Fruit fly (Drosophila melanogaster): ENCODE data around the gene CG7130.

The CG7130 gene

dm6 chr3L:22071687-22072394, 3.7 kb downstream of the CG7130 start, which contains the start of gene CG7139 (continued):
- TF ChIP-seq CG8290 (GFP tag; optimal IDR thresholded peaks at IDR 0.05) (peak; percentile 50), CG8290 (tag; optimal IDR thresholded peaks at IDR 0.05) (peak; percentile 54 to 69), zen2 (GFP tag; IDR thresholded peaks at IDR 0.05; ENCODE audit: partially characterized antibody) (peak; percentile 56), Dref (GFP tag; IDR thresholded peaks at IDR 0.05) (peak; percentile 75), ato (GFP tag; IDR thresholded peaks at IDR 0.05; ENCODE audit: partially characterized antibody) (0 out of 2 replicates have a peak, but pooled peaks have one; percentile 43), CG18619 (GFP tag; optimal IDR thresholded peaks at IDR 0.05) (peak; percentile 1), CG2116 (GFP tag; optimal IDR thresholded peaks at IDR 0.05) (peak; percentile 72), D19A (tag; optimal IDR thresholded peaks at IDR 0.05) (peak; percentile 58), CG15073 (GFP tag; optimal IDR thresholded peaks at IDR 0.05) (peak; percentile 73), CG42726 (GFP tag; IDR thresholded peaks at IDR 0.05; ENCODE audit: partially characterized antibody) (peak; percentile 14; the same call in 1 of the 2 replicates), CG15514 (GFP tag; optimal IDR thresholded peaks at IDR 0.05) (peak; percentile 37), CG17829 (tag; optimal IDR thresholded peaks at IDR 0.05) (peak; percentile 26), Pdp1 (GFP tag; optimal IDR thresholded peaks at IDR 0.05) (peak in 1 of 2 experiments; percentile 28), CG2120 (GFP tag; optimal IDR thresholded peaks at IDR 0.05) (peak; percentile 12), CG34422 (GFP tag; IDR thresholded peaks at IDR 0.05) (peak; percentile 42; the same call in 1 of the 3 replicates), MESR4 (GFP tag; optimal IDR thresholded peaks at IDR 0.05) (peak; percentile 97), CG2889 (GFP tag; IDR thresholded peaks at IDR 0.05) (no peak), nmo (GFP tag; optimal IDR thresholded peaks at IDR 0.05) (peak; percentile 22), CG9817 (tag; optimal IDR thresholded peaks at IDR 0.05) (peak; percentile 1), CG6654 (GFP tag; optimal IDR thresholded peaks at IDR 0.05) (no peak), sna (GFP tag; IDR thresholded peaks at IDR 0.05; ENCODE audit: partially characterized antibody) (peak; percentile 71), vnd (GFP tag; IDR thresholded peaks at IDR 0.05; ENCODE audit: partially characterized antibody) (peak; percentile 62; the same call in 1 of the 3 replicates), CG13894 (tag; optimal IDR thresholded peaks at IDR 0.05) (peak; percentile 26), CG15696 (tag; optimal IDR thresholded peaks at IDR 0.05) (no peak), CG10366 (GFP tag; IDR thresholded peaks at IDR 0.05) (no peak), CG2129 (GFP tag; IDR thresholded peaks at IDR 0.05; ENCODE audit: partially characterized antibody) (0 out of 2 replicates have a peak, but pooled peaks have one; percentile 22), tna (GFP tag; IDR thresholded peaks at IDR 0.05; ENCODE audit: partially characterized antibody) (peak; percentile 24), HLH4C (GFP tag; IDR thresholded peaks at IDR 0.05; ENCODE audit: partially characterized antibody) (peak; percentile 64), MBD-R2 (GFP tag; IDR thresholded peaks at IDR 0.05) (peak; percentile 44), p53 (GFP tag; optimal IDR thresholded peaks at IDR 0.05) (no peak), CG13775 (GFP tag; optimal IDR thresholded peaks at IDR 0.05) (peak; percentile 9), CG10267 (tag; optimal IDR thresholded peaks at IDR 0.05) (peak; percentile 9), trem (tag; optimal IDR thresholded peaks at IDR 0.05) (peak; percentile 8)

dm6 chr3L:22070506-22070905, 5.0 kb downstream of the CG7130 start:
- TF ChIP-seq Dad (GFP tag; optimal IDR thresholded peaks at IDR 0.05) (no peak), CG11695 (GFP tag; IDR thresholded peaks at IDR 0.05) (no peak), NFAT (GFP tag; IDR thresholded peaks at IDR 0.05) (no peak), CG6654 (GFP tag; optimal IDR thresholded peaks at IDR 0.05) (no peak), Lim3 (GFP tag; IDR thresholded peaks at IDR 0.05) (no peak), BEAF-32 (GFP tag; optimal IDR thresholded peaks at IDR 0.05) (no peak)

All from whole organism, embryonic.